Fruit fly (Drosophila melanogaster) whole organism, prepupa: ENCODE results near the gene TwdlF.
"Not testable (repeated sequence)": the region's sequence is repeated elsewhere in the genome, so short reads cannot be mapped to it uniquely, and the experiment has no call there.

Experiments
- Blimp-1 ChIP-seq: fragments of 200-800 bp; sonication (Bioruptor generic); optimal IDR thresholded peaks from 3 replicates; lab custom pipeline; 2017; ENCODE audit warnings: missing biosample characterization, missing genetic modification characterization, mild to moderate bottlenecking, moderate library complexity, missing genetic modification reagents
- CG10631 ChIP-seq: fragments of 200-800 bp; sonication (Bioruptor generic); optimal IDR thresholded peaks from 2 replicates; lab custom pipeline; 2016; ENCODE audit warnings: missing biosample characterization, missing genetic modification characterization
- CG11294 ChIP-seq: fragments of 200-800 bp; sonication (Bioruptor generic); IDR thresholded peaks from 2 replicates; pipeline ENCODE4 v1.3.6; 2022; ENCODE audit warnings: missing biosample characterization, missing genetic modification characterization
- CG11762 ChIP-seq: fragments of 200-800 bp; sonication (Bioruptor generic); optimal IDR thresholded peaks from 3 replicates; lab custom pipeline; 2016; ENCODE audit warnings: missing biosample characterization, missing genetic modification characterization; ENCODE audit not compliant: insufficient read depth
- CG11902 ChIP-seq: fragments of 200-800 bp; sonication (Bioruptor generic); optimal IDR thresholded peaks from 3 replicates; lab custom pipeline; 2016; ENCODE audit warnings: missing biosample characterization, missing genetic modification characterization
- CG15336 ChIP-seq: fragments of 200-800 bp; sonication (Bioruptor generic); IDR thresholded peaks from 2 replicates; pipeline ENCODE4 v1.3.6; 2022; ENCODE audit warnings: missing biosample characterization, missing genetic modification characterization
- CG1621 ChIP-seq: fragments of 200-800 bp; sonication (Bioruptor generic); optimal IDR thresholded peaks from 3 replicates; lab custom pipeline; 2018; ENCODE audit warnings: missing biosample characterization, mild to moderate bottlenecking, missing genetic modification characterization
- CG3032 ChIP-seq: fragments of 200-800 bp; optimal IDR thresholded peaks from 2 replicates; lab custom pipeline; 2019; ENCODE audit warnings: missing biosample characterization, mild to moderate bottlenecking, missing genetic modification characterization, moderate library complexity
- CG32006 ChIP-seq: fragments of 200-800 bp; sonication (Bioruptor generic); optimal IDR thresholded peaks from 3 replicates; lab custom pipeline; 2017; ENCODE audit warnings: missing biosample characterization, mild to moderate bottlenecking, missing genetic modification characterization
- CG34406 ChIP-seq: fragments of 200-800 bp; sonication (Bioruptor generic); optimal IDR thresholded peaks from 3 replicates; lab custom pipeline; 2016; ENCODE audit warnings: missing biosample characterization, missing genetic modification characterization
- CG3919 ChIP-seq: fragments of 200-800 bp; sonication (Bioruptor generic); optimal IDR thresholded peaks from 3 replicates; lab custom pipeline; 2016; ENCODE audit warnings: missing biosample characterization, missing genetic modification characterization
- CG4318 ChIP-seq: fragments of 200-800 bp; sonication (Bioruptor generic); optimal IDR thresholded peaks from 3 replicates; lab custom pipeline; 2017; ENCODE audit warnings: missing biosample characterization, mild to moderate bottlenecking, missing genetic modification characterization
- CG6163 ChIP-seq: fragments of 200-800 bp; sonication (Bioruptor generic); IDR thresholded peaks from 3 replicates; pipeline ENCODE4 v1.3.6; 2022; ENCODE audit warnings: missing biosample characterization, missing genetic modification characterization
- CG6276 ChIP-seq: fragments of 200-800 bp; sonication (Bioruptor generic); optimal IDR thresholded peaks from 2 replicates; lab custom pipeline; 2017; ENCODE audit warnings: missing biosample characterization, mild to moderate bottlenecking, missing genetic modification characterization
- CG6854 ChIP-seq: fragments of 200-800 bp; sonication (Bioruptor generic); optimal IDR thresholded peaks from 2 replicates; lab custom pipeline; 2017; ENCODE audit warnings: missing biosample characterization, mild to moderate bottlenecking, missing genetic modification characterization
- CG8119 ChIP-seq: fragments of 200-800 bp; sonication (Bioruptor generic); IDR thresholded peaks from 3 replicates; pipeline ENCODE4 v1.3.6; 2022; ENCODE audit warnings: missing biosample characterization, missing genetic modification characterization
- CG8632 ChIP-seq: fragments of 200-800 bp; sonication (Bioruptor generic); optimal IDR thresholded peaks from 3 replicates; lab custom pipeline; 2016; ENCODE audit warnings: missing biosample characterization, missing genetic modification characterization
- CG9139 ChIP-seq: fragments of 200-800 bp; sonication (Bioruptor generic); optimal IDR thresholded peaks from 3 replicates; lab custom pipeline; 2017; ENCODE audit warnings: missing biosample characterization, mild to moderate bottlenecking, missing genetic modification characterization
- Eip75B ChIP-seq: fragments of 200-800 bp; sonication (Bioruptor generic); optimal IDR thresholded peaks from 3 replicates; lab custom pipeline; 2016; ENCODE audit warnings: missing biosample characterization, missing genetic modification characterization
- Eip78C ChIP-seq: fragments of 200-800 bp; sonication (Bioruptor generic); peaks from one replicate; lab custom pipeline; 2016; ENCODE audit warnings: missing biosample characterization, missing genetic modification characterization
- Eip93F ChIP-seq: fragments of 200-800 bp; sonication (Bioruptor generic); optimal IDR thresholded peaks from 2 replicates; lab custom pipeline; 2016; ENCODE audit warnings: missing biosample characterization, mild to moderate bottlenecking, missing genetic modification characterization
- Ets21C ChIP-seq: fragments of 200-800 bp; sonication (Bioruptor generic); optimal IDR thresholded peaks from 3 replicates; lab custom pipeline; 2016; ENCODE audit warnings: missing biosample characterization, missing genetic modification characterization
- Gug ChIP-seq: fragments of 200-800 bp; sonication (Bioruptor generic); IDR thresholded peaks from 2 replicates; pipeline ENCODE4 v1.3.6; 2022; ENCODE audit warnings: missing biosample characterization, missing genetic modification characterization
- Hr38 ChIP-seq: sonication (Bioruptor generic); optimal IDR thresholded peaks from 2 replicates; lab custom pipeline; 2016; ENCODE audit warnings: missing biosample characterization, missing genetic modification characterization
- Lpt ChIP-seq: fragments of 200-800 bp; sonication (Bioruptor generic); optimal IDR thresholded peaks from 3 replicates; lab custom pipeline; 2016; ENCODE audit warnings: missing biosample characterization, missing genetic modification characterization
- Met ChIP-seq: fragments of 200-800 bp; sonication (Bioruptor generic); optimal IDR thresholded peaks from 3 replicates; lab custom pipeline; 2016; ENCODE audit warnings: missing biosample characterization, missing genetic modification characterization
- OdsH ChIP-seq: fragments of 200-800 bp; sonication (Bioruptor generic); optimal IDR thresholded peaks from 3 replicates; lab custom pipeline; 2016; ENCODE audit warnings: missing biosample characterization, missing genetic modification characterization
- Sox102F ChIP-seq: fragments of 200-800 bp; sonication (Bioruptor generic); optimal IDR thresholded peaks from 2 replicates; lab custom pipeline; 2016; ENCODE audit warnings: missing biosample characterization, mild to moderate bottlenecking, missing genetic modification characterization
- Sox14 ChIP-seq: fragments of 200-800 bp; sonication (Bioruptor generic); optimal IDR thresholded peaks from 3 replicates; lab custom pipeline; 2016; ENCODE audit warnings: missing biosample characterization, missing genetic modification characterization
- acj6 ChIP-seq: fragments of 200-800 bp; sonication (Bioruptor generic); optimal IDR thresholded peaks from 3 replicates; lab custom pipeline; 2016; ENCODE audit warnings: missing biosample characterization, missing genetic modification characterization
- cyc ChIP-seq: fragments of 200-800 bp; sonication (Bioruptor generic); optimal IDR thresholded peaks from 3 replicates; lab custom pipeline; 2016; ENCODE audit warnings: missing biosample characterization, missing genetic modification characterization
- dac ChIP-seq: fragments of 200-800 bp; sonication (Bioruptor generic); optimal IDR thresholded peaks from 2 replicates; lab custom pipeline; 2017; ENCODE audit warnings: missing biosample characterization, mild to moderate bottlenecking, missing genetic modification characterization
- dsx ChIP-seq: fragments of 200-800 bp; optimal IDR thresholded peaks from 3 replicates; lab custom pipeline; 2019; ENCODE audit warnings: missing biosample characterization, mild to moderate bottlenecking, missing genetic modification characterization, moderate library complexity; ENCODE audit not compliant: poor library complexity, severe bottlenecking
- esn ChIP-seq: fragments of 200-800 bp; sonication (Bioruptor generic); optimal IDR thresholded peaks from 2 replicates; lab custom pipeline; 2016; ENCODE audit warnings: missing biosample characterization, mild to moderate bottlenecking, missing genetic modification characterization, moderate library complexity
- fd59A ChIP-seq: fragments of 200-800 bp; sonication (Bioruptor generic); optimal IDR thresholded peaks from 2 replicates; lab custom pipeline; 2017; ENCODE audit warnings: missing biosample characterization, mild to moderate bottlenecking, missing genetic modification characterization, missing genetic modification reagents
- fkh ChIP-seq: fragments of 200-800 bp; sonication (Bioruptor generic); optimal IDR thresholded peaks from 3 replicates; lab custom pipeline; 2017; ENCODE audit warnings: missing biosample characterization, mild to moderate bottlenecking, missing genetic modification characterization, moderate library complexity
- lz ChIP-seq: fragments of 200-800 bp; sonication (Bioruptor generic); optimal IDR thresholded peaks from 3 replicates; lab custom pipeline; 2016; ENCODE audit warnings: missing biosample characterization, missing genetic modification characterization
- pdm3 ChIP-seq: fragments of 200-800 bp; sonication (Bioruptor generic); optimal IDR thresholded peaks from 3 replicates; lab custom pipeline; 2016; ENCODE audit warnings: missing biosample characterization, missing genetic modification characterization
- spab ChIP-seq: fragments of 200-800 bp; sonication (Bioruptor generic); optimal IDR thresholded peaks from 2 replicates; lab custom pipeline; 2017; ENCODE audit warnings: missing biosample characterization, mild to moderate bottlenecking, missing genetic modification characterization, missing genetic modification reagents
- ss ChIP-seq, 2 experiments: fragments of 200-800 bp; sonication (Bioruptor generic); optimal IDR thresholded peaks; 2 replicates in 1 of 2; 3 replicates in 1 of 2; lab custom pipeline; 2017 to 2018; ENCODE audit warnings: mild to moderate bottlenecking in 2 of 2, missing biosample characterization in 2 of 2, missing genetic modification characterization in 2 of 2, moderate library complexity in 1 of 2
- svp ChIP-seq: fragments of 200-800 bp; sonication (Bioruptor generic); peaks from one replicate; lab custom pipeline; 2016; ENCODE audit warnings: missing biosample characterization, missing genetic modification characterization
- topi ChIP-seq: fragments of 200-800 bp; sonication (Bioruptor generic); optimal IDR thresholded peaks from 3 replicates; lab custom pipeline; 2016; ENCODE audit warnings: missing biosample characterization, missing genetic modification characterization
- vri ChIP-seq: fragments of 200-800 bp; sonication (Bioruptor generic); optimal IDR thresholded peaks from 3 replicates; lab custom pipeline; 2016; ENCODE audit warnings: missing biosample characterization, mild to moderate bottlenecking, missing genetic modification characterization

Gene TwdlF

DNA sequence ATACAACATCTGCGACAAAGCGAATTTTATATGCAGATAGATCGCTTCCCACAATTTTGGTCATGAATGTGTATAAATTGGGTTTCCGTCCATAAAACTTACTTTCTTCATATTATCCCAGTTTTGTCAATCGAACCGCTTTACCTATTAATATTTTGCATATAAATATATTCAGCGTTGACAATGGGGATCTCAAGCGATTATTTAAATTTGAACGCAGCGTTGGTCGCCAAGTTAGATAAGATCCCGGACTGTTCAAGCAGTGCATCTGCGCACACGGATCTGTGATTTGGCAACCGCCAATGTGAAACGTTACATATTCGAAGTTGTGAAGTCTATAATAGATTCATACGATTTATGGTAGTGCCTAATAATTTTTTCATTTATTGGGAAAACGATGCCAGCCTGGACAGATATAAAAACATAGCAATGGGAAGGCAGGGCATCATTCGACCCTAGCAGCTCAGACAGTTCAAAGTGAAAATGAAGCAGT, at the start of gene TwdlF:
TwdlF (plus strand) TSS at position 443 of the 493 bp plus-strand sequence.
- no peak for TF ChIP-seq dac

DNA sequence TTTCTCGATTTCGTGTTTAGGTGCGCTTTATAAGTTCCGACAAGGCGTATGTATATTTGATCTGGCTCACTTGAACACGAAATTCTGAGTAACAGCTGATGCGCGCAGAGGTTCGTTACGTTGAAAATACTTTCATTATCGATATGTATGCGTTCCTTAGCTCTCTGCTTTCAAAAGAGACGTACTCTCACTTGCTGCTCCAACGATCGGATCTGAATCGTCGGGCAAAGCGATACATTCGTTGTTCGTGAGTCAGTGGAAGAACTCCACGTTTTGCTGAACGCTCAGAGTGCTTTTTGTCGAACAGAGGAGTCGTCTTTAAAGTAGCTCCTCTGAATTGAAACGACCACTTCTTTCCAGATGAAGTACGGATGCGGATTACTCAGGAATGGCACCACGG, 49.8 kb upstream of the TwdlF start, which contains the start of gene beta-Man:
beta-Man (plus strand) TSS at position 152 of the 400 bp plus-strand sequence.
- peak; percentile 8 for TF ChIP-seq dsx
- TF ChIP-seq CG9139, result peak; percentile 31
- no peak for TF ChIP-seq dac
- no peak for TF ChIP-seq CG32006 (GFP tag; lab: Kevin White, UChicago)
- no peak for TF ChIP-seq CG15336
- TF ChIP-seq Blimp-1, result peak; percentile 81
- no peak for TF ChIP-seq CG3032 (tag; lab: Kevin White, UChicago)
- TF ChIP-seq CG3919 (GFP tag; lab: Kevin White, UChicago), result no peak
- TF ChIP-seq pdm3 (GFP tag; lab: Kevin White, UChicago), result no peak
- peak; percentile 14 for TF ChIP-seq Sox14 (GFP tag; lab: Kevin White, UChicago)
- TF ChIP-seq topi (GFP tag; lab: Kevin White, UChicago), result no peak
- peak; percentile 9 for TF ChIP-seq Lpt (GFP tag; lab: Kevin White, UChicago)
- TF ChIP-seq fkh (GFP tag; lab: Kevin White, UChicago), result no peak
- TF ChIP-seq CG34406, result no peak
- TF ChIP-seq Sox102F, result peak; percentile 17
- TF ChIP-seq esn (GFP tag; lab: Kevin White, UChicago), result peak; percentile 12
- TF ChIP-seq CG8119 (GFP tag; lab: Robert Waterston, UW), result no peak
- TF ChIP-seq CG1621, result peak; percentile 67
- TF ChIP-seq Eip93F (GFP tag; lab: Kevin White, UChicago), result no peak
- peak; percentile 68 for TF ChIP-seq Eip78C (GFP tag; lab: Kevin White, UChicago)
- TF ChIP-seq CG6854 (GFP tag; lab: Kevin White, UChicago), result peak; percentile 65

- not testable (repeated sequence) for TF ChIP-seq CG9139; acj6 (GFP tag; lab: Kevin White, UChicago); Sox102F
Observed at dm6 chr3R:4211483-4211882, 35.3 kb upstream of the TwdlF start, which contains the start of gene aux. Gene aux (plus strand): TSS chr3R:4211783.

dm6 chr3R:4214038-4214437, 32.8 kb upstream of the TwdlF start:
- peak; percentile 87 for TF ChIP-seq CG32006 (GFP tag; lab: Kevin White, UChicago)
- TF ChIP-seq topi (GFP tag; lab: Kevin White, UChicago), result peak; percentile 86
- peak; percentile 83 for TF ChIP-seq dac
- peak; percentile 47 for TF ChIP-seq CG6854 (GFP tag; lab: Kevin White, UChicago)
- peak; percentile 91 for TF ChIP-seq Eip75B (GFP tag; lab: Kevin White, UChicago)
- TF ChIP-seq Lpt (GFP tag; lab: Kevin White, UChicago), result peak; percentile 87
- peak; percentile 89 for TF ChIP-seq pdm3 (GFP tag; lab: Kevin White, UChicago)
- peak; percentile 52 for TF ChIP-seq Hr38
- peak; percentile 73 for TF ChIP-seq CG6276
- peak; percentile 94 for TF ChIP-seq svp (GFP tag; lab: Kevin White, UChicago)
- peak; percentile 96 for TF ChIP-seq Eip78C (GFP tag; lab: Kevin White, UChicago)
- TF ChIP-seq Sox14 (GFP tag; lab: Kevin White, UChicago), result peak; percentile 88
- peak; percentile 87 for TF ChIP-seq CG3032 (tag; lab: Kevin White, UChicago)
- TF ChIP-seq CG8632 (GFP tag; lab: Kevin White, UChicago), result peak; percentile 77
- peak; percentile 74 for TF ChIP-seq CG11762 (GFP tag; lab: Kevin White, UChicago)
- TF ChIP-seq CG4318 (GFP tag; lab: Kevin White, UChicago), result peak; percentile 80
- peak; percentile 87 for TF ChIP-seq spab (GFP tag; lab: Kevin White, UChicago)
- peak; percentile 89 for TF ChIP-seq CG1621
- peak; percentile 92 for TF ChIP-seq CG11902 (GFP tag; lab: Kevin White, UChicago)
- peak; percentile 77 for TF ChIP-seq Met (GFP tag; lab: Kevin White, UChicago)
- peak; percentile 77 for TF ChIP-seq CG34406
- peak; percentile 97 for TF ChIP-seq CG6163 (GFP tag; lab: Robert Waterston, UW)
- TF ChIP-seq CG3919 (GFP tag; lab: Kevin White, UChicago), result peak; percentile 93
- TF ChIP-seq CG10631 (GFP tag; lab: Kevin White, UChicago), result peak; percentile 85
- TF ChIP-seq fd59A, result peak; percentile 88
- peak; percentile 84 to 90 for TF ChIP-seq ss (GFP tag; optimal IDR thresholded peaks at IDR 0.05; lab: Kevin White, UChicago)
- peak; percentile 92 for TF ChIP-seq OdsH (GFP tag; lab: Kevin White, UChicago)
- TF ChIP-seq CG11294 (GFP tag; lab: Robert Waterston, UW), result peak; percentile 89
- TF ChIP-seq dsx, result peak; percentile 82
- TF ChIP-seq fkh (GFP tag; lab: Kevin White, UChicago), result no peak
- TF ChIP-seq Ets21C (GFP tag; lab: Kevin White, UChicago), result peak; percentile 73
- TF ChIP-seq cyc (GFP tag; lab: Kevin White, UChicago), result peak; percentile 92
- peak; percentile 87 for TF ChIP-seq lz (GFP tag; lab: Kevin White, UChicago)
- peak; percentile 66 for TF ChIP-seq vri (GFP tag; lab: Kevin White, UChicago)
- peak; percentile 90 for TF ChIP-seq Gug
